Worm (Caenorhabditis elegans) whole organism, L3 larva: ENCODE results near the gene ZK666.4.

Source experiments
- aly-2 ChIP-seq: fragments of 150-350 bp; optimal IDR thresholded peaks from 2 replicates; lab custom pipeline; 2014; ENCODE audit warnings: missing biosample characterization, missing genetic modification characterization
- ama-1 ChIP-seq: fragments of 150-350 bp; optimal IDR thresholded peaks from 2 replicates; lab custom pipeline; 2018
- elt-3 ChIP-seq, 3 experiments: fragments of 150-350 bp in 1 of 3; sonication (generic microtip) in 2 of 3; optimal IDR thresholded peaks; 2 replicates in 2 of 3; 4 replicates in 1 of 3; lab custom pipeline; 2014 to 2017; ENCODE audit warnings: missing biosample characterization in 3 of 3, missing genetic modification characterization in 3 of 3
- fkh-10 ChIP-seq: sonication (generic microtip); optimal IDR thresholded peaks from 2 replicates; lab custom pipeline; 2017; ENCODE audit warnings: missing biosample characterization, missing genetic modification reagents, missing genetic modification characterization
- nhr-76 ChIP-seq: fragments of 150-350 bp; sonication (generic microtip); optimal IDR thresholded peaks from 5 replicates; lab custom pipeline; 2014; ENCODE audit warnings: missing biosample characterization, missing genetic modification characterization
- nhr-77 ChIP-seq: fragments of 150-350 bp; optimal IDR thresholded peaks from 2 replicates; lab custom pipeline; 2014; ENCODE audit warnings: missing biosample characterization, missing genetic modification characterization
- pha-4 ChIP-seq: fragments of 150-350 bp; optimal IDR thresholded peaks from 2 replicates; lab custom pipeline; 2014; ENCODE audit warnings: missing biosample characterization, missing genetic modification reagents, missing genetic modification characterization
- unc-62 ChIP-seq: fragments of 150-350 bp; sonication (generic microtip); optimal IDR thresholded peaks from 4 replicates; lab custom pipeline; 2014; ENCODE audit warnings: missing biosample characterization, missing genetic modification reagents, missing genetic modification characterization
- zag-1 ChIP-seq: fragments of 150-350 bp; optimal IDR thresholded peaks from 2 replicates; lab custom pipeline; 2014; ENCODE audit warnings: missing biosample characterization, missing genetic modification characterization
- ztf-4 ChIP-seq: fragments of 150-350 bp; optimal IDR thresholded peaks from 2 replicates; lab custom pipeline; 2014; ENCODE audit warnings: missing biosample characterization, missing genetic modification characterization

ce11 chrII:10516375-10516774, 39.3 kb downstream of the ZK666.4 start:
- TF ChIP-seq elt-3 (tag; optimal IDR thresholded peaks at IDR 0.05; lab: Kevin White, UChicago) (no peak), ztf-4 (no peak), aly-2 (tag; lab: Kevin White, UChicago) (no peak), unc-62 (GFP tag; lab: Kevin White, UChicago) (no peak), pha-4 (no peak), zag-1 (tag; lab: Kevin White, UChicago) (no peak), nhr-77 (tag; lab: Kevin White, UChicago) (no peak), ama-1 (no peak), fkh-10 (GFP tag; lab: Kevin White, UChicago) (no peak), nhr-76 (tag; lab: Kevin White, UChicago) (no peak)
